Worm (Caenorhabditis elegans) whole organism, L2 larva: ENCODE results near the gene C35B1.7.
"Not testable (repeated sequence)": the region's sequence is repeated elsewhere in the genome, so short reads cannot be mapped to it uniquely, and the experiment has no call there.

Source experiments
- C34F6.9 ChIP-seq: fragments of 150-350 bp; optimal IDR thresholded peaks from 2 replicates; lab custom pipeline; 2014; ENCODE audit warnings: missing biosample characterization, missing genetic modification characterization
- F13H6.1 ChIP-seq: sonication (generic microtip); optimal IDR thresholded peaks from 2 replicates; lab custom pipeline; 2016; ENCODE audit warnings: missing genetic modification characterization, missing compliant biosample characterization
- R02D3.7 ChIP-seq: fragments of 150-350 bp; optimal IDR thresholded peaks from 2 replicates; lab custom pipeline; 2014; ENCODE audit warnings: missing biosample characterization, missing genetic modification characterization
- ZK546.5 ChIP-seq: sonication (generic microtip); optimal IDR thresholded peaks from 2 replicates; lab custom pipeline; 2017; ENCODE audit warnings: missing biosample characterization, missing genetic modification characterization
- alr-1 ChIP-seq: fragments of 150-350 bp; optimal IDR thresholded peaks from 2 replicates; lab custom pipeline; 2014; ENCODE audit warnings: missing biosample characterization, missing genetic modification characterization
- ama-1 ChIP-seq: fragments of 150-350 bp; optimal IDR thresholded peaks from 2 replicates; lab custom pipeline; 2018; ENCODE audit warnings: inconsistent platforms
- blmp-1 ChIP-seq: sonication (generic microtip); optimal IDR thresholded peaks from 2 replicates; lab custom pipeline; 2017; ENCODE audit warnings: missing genetic modification characterization, mild to moderate bottlenecking, missing compliant biosample characterization, antibody characterized with exemption, moderate library complexity; ENCODE audit not compliant: insufficient read depth
- ceh-16 ChIP-seq: fragments of 150-350 bp; optimal IDR thresholded peaks from 2 replicates; lab custom pipeline; 2014; ENCODE audit warnings: missing biosample characterization, missing genetic modification characterization
- ceh-82 ChIP-seq: fragments of 150-350 bp; optimal IDR thresholded peaks from 2 replicates; lab custom pipeline; 2014; ENCODE audit warnings: missing biosample characterization, missing genetic modification characterization
- egl-27 ChIP-seq: sonication (generic microtip); optimal IDR thresholded peaks from 3 replicates; lab custom pipeline; 2017; ENCODE audit warnings: missing biosample characterization, missing genetic modification reagents, missing genetic modification characterization
- elt-1 ChIP-seq: fragments of 150-350 bp; optimal IDR thresholded peaks from 2 replicates; lab custom pipeline; 2014; ENCODE audit warnings: missing biosample characterization, missing genetic modification characterization
- elt-3 ChIP-seq: sonication (generic microtip); optimal IDR thresholded peaks from 2 replicates; lab custom pipeline; 2017; ENCODE audit warnings: missing biosample characterization, missing genetic modification characterization
- fos-1 ChIP-seq: fragments of 150-350 bp; optimal IDR thresholded peaks from 2 replicates; lab custom pipeline; 2014; ENCODE audit warnings: missing biosample characterization, missing genetic modification characterization
- lin-13 ChIP-seq: fragments of 150-350 bp; optimal IDR thresholded peaks from 2 replicates; lab custom pipeline; 2014; ENCODE audit warnings: missing biosample characterization, missing genetic modification reagents, missing genetic modification characterization
- lin-39 ChIP-seq: fragments of 150-350 bp; optimal IDR thresholded peaks from 2 replicates; lab custom pipeline; 2014; ENCODE audit warnings: missing biosample characterization, missing genetic modification reagents, missing genetic modification characterization
- lsy-2 ChIP-seq, 2 experiments: fragments of 150-350 bp in 1 of 2; sonication (generic microtip) in 1 of 2; optimal IDR thresholded peaks; 2 replicates each; lab custom pipeline; 2014 to 2017; ENCODE audit warnings: missing biosample characterization in 2 of 2, missing genetic modification characterization in 2 of 2
- nhr-11 ChIP-seq: fragments of 150-350 bp; optimal IDR thresholded peaks from 2 replicates; lab custom pipeline; 2014; ENCODE audit warnings: missing biosample characterization, missing genetic modification characterization
- nhr-129 ChIP-seq: fragments of 150-350 bp; optimal IDR thresholded peaks from 2 replicates; lab custom pipeline; 2014; ENCODE audit warnings: missing biosample characterization, missing genetic modification characterization
- nhr-21 ChIP-seq: fragments of 150-350 bp; optimal IDR thresholded peaks from 2 replicates; lab custom pipeline; 2014; ENCODE audit warnings: missing biosample characterization, missing genetic modification characterization
- nhr-237 ChIP-seq: fragments of 150-350 bp; optimal IDR thresholded peaks from 2 replicates; lab custom pipeline; 2014; ENCODE audit warnings: missing biosample characterization, missing genetic modification characterization
- nhr-6 ChIP-seq: fragments of 150-350 bp; optimal IDR thresholded peaks from 2 replicates; lab custom pipeline; 2014; ENCODE audit warnings: missing biosample characterization, missing genetic modification characterization
- nhr-77 ChIP-seq: fragments of 150-350 bp; optimal IDR thresholded peaks from 2 replicates; lab custom pipeline; 2014; ENCODE audit warnings: missing biosample characterization, missing genetic modification characterization
- skn-1 ChIP-seq: sonication (generic microtip); optimal IDR thresholded peaks from 2 replicates; lab custom pipeline; 2017; ENCODE audit warnings: missing biosample characterization, missing genetic modification characterization
- unc-39 ChIP-seq: fragments of 150-350 bp; optimal IDR thresholded peaks from 2 replicates; lab custom pipeline; 2014; ENCODE audit warnings: missing biosample characterization, missing genetic modification characterization
- unc-55 ChIP-seq: fragments of 150-350 bp; sonication (generic microtip); optimal IDR thresholded peaks from 3 replicates; lab custom pipeline; 2014; ENCODE audit warnings: missing biosample characterization, missing genetic modification reagents, missing genetic modification characterization
- zag-1 ChIP-seq: fragments of 150-350 bp; optimal IDR thresholded peaks from 2 replicates; lab custom pipeline; 2014; ENCODE audit warnings: missing biosample characterization, missing genetic modification characterization
- ztf-11 ChIP-seq: sonication (generic microtip); optimal IDR thresholded peaks from 2 replicates; lab custom pipeline; 2017; ENCODE audit warnings: missing biosample characterization, missing genetic modification characterization
- ztf-4 ChIP-seq: fragments of 150-350 bp; optimal IDR thresholded peaks from 2 replicates; lab custom pipeline; 2014; ENCODE audit warnings: missing biosample characterization, missing genetic modification characterization

Gene C35B1.7

DNA sequence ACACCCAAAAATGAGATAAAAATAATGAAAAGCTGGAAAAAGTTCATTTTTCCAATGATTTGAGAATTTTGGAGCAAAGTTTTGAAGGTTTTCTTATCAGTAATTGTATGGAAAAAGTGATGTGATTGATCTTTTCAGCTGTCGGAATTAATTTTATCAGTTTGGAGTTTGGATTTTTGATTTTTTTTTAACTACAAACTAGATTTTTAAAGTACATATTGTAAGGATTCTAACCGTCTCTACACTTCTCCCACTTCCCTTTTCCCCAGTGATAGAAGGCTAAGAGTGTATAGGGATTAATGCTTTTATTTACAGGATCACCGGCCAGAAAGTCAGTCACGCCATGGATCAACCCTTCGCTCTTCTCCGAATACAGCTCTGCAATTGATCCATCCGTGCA is 16.8 kb downstream of the C35B1.7 start, which contains the start of gene F49F1.7:
Gene F49F1.7 (minus strand): TSS at position 101 of the 400 bp plus-strand sequence.
- TF ChIP-seq nhr-6, nhr-21, ztf-4 (tag; lab: Kevin White, UChicago): not testable (repeated sequence)
- TF ChIP-seq, all 48 proteins: peak for 0; not testable (repeated sequence) for 48

ce11 chrIV:4135744-4136143 is 26.9 kb downstream of the C35B1.7 start, which contains the start of gene F49F1.17:
Gene F49F1.17 (minus strand): TSS chrIV:4135844.
- TF ChIP-seq ztf-4 (tag; lab: Kevin White, UChicago) (no peak), ceh-82 (tag; lab: Kevin White, UChicago) (no peak), ztf-11 (no peak), F13H6.1 (tag; lab: Kevin White, UChicago) (no peak), skn-1 (tag; lab: Kevin White, UChicago) (no peak), lin-13 (GFP tag; lab: Kevin White, UChicago) (no peak)

ce11 chrIV:4137472-4137871 is 28.6 kb downstream of the C35B1.7 start, which contains the start of gene F49F1.9:
Gene F49F1.9 (minus strand): TSS chrIV:4137572.
- TF ChIP-seq ceh-16 (tag; lab: Kevin White, UChicago) (no peak), zag-1 (tag; lab: Kevin White, UChicago) (no peak), unc-55 (no peak), nhr-129 (no peak), ama-1 (lab: Kevin White, UChicago) (no peak), R02D3.7 (no peak), egl-27 (tag; lab: Kevin White, UChicago) (no peak), nhr-11 (tag; lab: Kevin White, UChicago) (no peak), elt-3 (tag; lab: Kevin White, UChicago) (no peak), C34F6.9 (tag; lab: Kevin White, UChicago) (no peak)

DNA sequence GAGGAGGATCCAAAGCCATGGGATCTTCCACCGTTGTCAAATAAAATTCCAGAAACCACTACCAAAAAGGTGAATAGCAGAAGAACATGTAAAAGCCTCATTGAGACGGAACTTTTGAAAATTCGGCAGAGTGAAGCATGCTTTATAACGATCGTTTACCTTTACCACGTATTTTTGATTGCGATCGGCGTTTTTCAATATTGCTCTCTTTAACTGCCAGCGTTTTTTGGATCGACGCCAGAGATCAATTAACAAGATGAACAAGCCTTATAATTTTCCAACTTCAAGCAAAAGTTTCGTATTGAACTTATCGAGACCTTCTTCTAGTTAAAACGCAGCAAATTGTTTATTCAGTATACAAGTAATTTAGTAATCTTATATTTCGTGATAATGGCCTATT is 30.2 kb downstream of the C35B1.7 start, which contains the start of gene F49F1.10:
Gene F49F1.10 (minus strand): TSS at position 101 of the 400 bp plus-strand sequence.
- no peak for TF ChIP-seq ztf-11
- TF ChIP-seq C34F6.9 (tag; lab: Kevin White, UChicago) = no peak
- no peak for TF ChIP-seq nhr-237 (tag; lab: Kevin White, UChicago)
- TF ChIP-seq egl-27 (tag; lab: Kevin White, UChicago) = no peak
- TF ChIP-seq alr-1 (tag; lab: Kevin White, UChicago) = no peak
- TF ChIP-seq nhr-129 = no peak
- TF ChIP-seq nhr-77 = no peak
- TF ChIP-seq elt-1 (tag; lab: Kevin White, UChicago) = no peak

DNA sequence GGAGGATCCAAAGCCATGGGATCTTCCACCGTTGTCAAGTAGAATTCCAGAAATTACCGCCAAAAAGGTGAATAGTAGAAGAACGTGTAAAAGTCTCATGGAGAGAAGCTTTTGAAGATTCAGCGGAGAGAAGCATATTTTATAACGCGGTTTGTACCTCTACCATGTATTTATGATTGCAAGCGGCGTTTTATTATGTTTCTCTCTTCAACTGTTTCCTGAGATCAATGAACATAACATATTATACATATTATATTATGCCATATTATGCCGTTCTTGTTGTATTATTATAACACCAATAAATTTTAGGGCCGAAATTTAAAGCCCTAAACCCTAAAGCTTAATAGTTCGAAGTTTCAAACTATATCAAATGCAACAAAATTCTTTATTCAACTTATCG is 31.4 kb downstream of the C35B1.7 start, which contains the start of gene F49F1.18:
Gene F49F1.18 (minus strand): TSS at position 101 of the 400 bp plus-strand sequence.
- no peak for TF ChIP-seq blmp-1 (tag; lab: Kevin White, UChicago)

ce11 chrIV:4141311-4141710 is 32.4 kb downstream of the C35B1.7 start, which contains the start of gene F49F1.11:
Gene F49F1.11 (minus strand): TSS chrIV:4141411.
- TF ChIP-seq blmp-1 (tag; lab: Kevin White, UChicago) = no peak
- TF ChIP-seq C34F6.9 (tag; lab: Kevin White, UChicago) = no peak
- TF ChIP-seq lin-39 = no peak
- no peak for TF ChIP-seq ZK546.5
- no peak for TF ChIP-seq egl-27 (tag; lab: Kevin White, UChicago)
- TF ChIP-seq R02D3.7 = no peak
- TF ChIP-seq fos-1 = no peak
- TF ChIP-seq ceh-16 (tag; lab: Kevin White, UChicago) = no peak
- TF ChIP-seq alr-1 (tag; lab: Kevin White, UChicago) = no peak
- no peak for TF ChIP-seq nhr-21 (tag; lab: Kevin White, UChicago)
- no peak for TF ChIP-seq lsy-2 (tag; optimal IDR thresholded peaks at IDR 0.05; lab: Kevin White, UChicago)
- no peak for TF ChIP-seq elt-1 (tag; lab: Kevin White, UChicago)
- TF ChIP-seq nhr-237 (tag; lab: Kevin White, UChicago) = no peak

- not testable (repeated sequence) for TF ChIP-seq egl-27 (tag; lab: Kevin White, UChicago); lsy-2 (tag; optimal IDR thresholded peaks at IDR 0.05; lab: Kevin White, UChicago); unc-39 (tag; lab: Kevin White, UChicago)
- TF ChIP-seq, all 48 proteins: peak for 0; not testable (repeated sequence) for 48
Observed at ce11 chrIV:4142986-4143385, 34.1 kb downstream of the C35B1.7 start, which contains the start of gene F49F1.12. Gene F49F1.12 (minus strand): TSS chrIV:4143086.
